Fruit fly (Drosophila melanogaster) whole organism, pupa: ENCODE results near the gene RpL4.
A peak's percentile ranks its signal among the peaks of the same experiment; 100 is the strongest.

Experiments
- CG32121 ChIP-seq: fragments of 200-800 bp; sonication (Bioruptor generic); IDR thresholded peaks from 2 replicates; pipeline ENCODE4 v1.3.6; 2022; ENCODE audit warnings: missing biosample characterization, missing genetic modification characterization
- CG9948 ChIP-seq: fragments of 200-800 bp; sonication (Bioruptor generic); optimal IDR thresholded peaks from 2 replicates; lab custom pipeline; 2018; ENCODE audit warnings: missing biosample characterization, mild to moderate bottlenecking, missing genetic modification characterization, moderate library complexity
- D1 ChIP-seq: fragments of 200-800 bp; sonication (Bioruptor generic); optimal IDR thresholded peaks from 2 replicates; lab custom pipeline; 2018; ENCODE audit warnings: missing biosample characterization, mild to moderate bottlenecking, missing genetic modification characterization, moderate library complexity
- EcR ChIP-seq: fragments of 200-800 bp; sonication (Bioruptor generic); optimal IDR thresholded peaks from 3 replicates; lab custom pipeline; 2019; ENCODE audit warnings: missing biosample characterization, missing genetic modification characterization, mild to moderate bottlenecking, moderate library complexity, missing genetic modification reagents
- Ets98B ChIP-seq: fragments of 200-800 bp; sonication (Bioruptor generic); IDR thresholded peaks from 2 replicates; pipeline ENCODE4 v1.3.6; 2022; ENCODE audit warnings: missing biosample characterization, missing genetic modification characterization
- Pif1A ChIP-seq: fragments of 200-800 bp; sonication (Bioruptor generic); optimal IDR thresholded peaks from 3 replicates; lab custom pipeline; 2016; ENCODE audit warnings: missing biosample characterization, missing genetic modification characterization
- gl ChIP-seq: fragments of 200-800 bp; sonication (Bioruptor generic); optimal IDR thresholded peaks from 2 replicates; lab custom pipeline; 2018; ENCODE audit warnings: missing biosample characterization, mild to moderate bottlenecking, missing genetic modification characterization
- rn ChIP-seq: fragments of 200-800 bp; sonication (Bioruptor generic); IDR thresholded peaks from 2 replicates; pipeline ENCODE4 v1.3.6; 2022; ENCODE audit warnings: missing biosample characterization, missing genetic modification characterization

dm6 chr3R:27948421-27948906 is 25.8 kb downstream of the RpL4 start, which contains the start of gene Gp93:
- peak; percentile 56 for TF ChIP-seq EcR (GFP tag; lab: Kevin White, UChicago)
- no peak for TF ChIP-seq D1 (tag; lab: Kevin White, UChicago)
- TF ChIP-seq rn (GFP tag; lab: Robert Waterston, UW), result no peak
- TF ChIP-seq Ets98B (GFP tag; lab: Robert Waterston, UW), result peak; percentile 37
- no peak for TF ChIP-seq Pif1A (GFP tag; lab: Kevin White, UChicago)
- peak; percentile 54; the same call in 1 of the 2 replicates for TF ChIP-seq CG32121 (GFP tag; lab: Robert Waterston, UW)
- peak; percentile 42 for TF ChIP-seq CG9948
- TF ChIP-seq gl (tag; lab: Kevin White, UChicago), result peak; percentile 18
